Fruit fly (Drosophila melanogaster) whole organism, embryonic: Measurements from ENCODE around the gene CG34409.

Source experiments
- Aef1 ChIP-seq: fragments of 200-800 bp; sonication (Bioruptor generic); IDR thresholded peaks from 3 replicates; pipeline ENCODE4 v1.3.6; 2022; ENCODE audit warnings: missing biosample characterization, missing genetic modification characterization
- Bteb2 ChIP-seq: fragments of 200-800 bp; sonication (Bioruptor generic); optimal IDR thresholded peaks from 2 replicates; lab custom pipeline; 2016; ENCODE audit warnings: missing biosample characterization, missing genetic modification characterization
- CG1024 ChIP-seq: fragments of 200-800 bp; sonication (Bioruptor generic); IDR thresholded peaks from 2 replicates; pipeline ENCODE4 v1.3.6; 2022; ENCODE audit warnings: missing biosample characterization, missing genetic modification characterization
- CG10274 ChIP-seq: fragments of 200-800 bp; sonication (Bioruptor generic); optimal IDR thresholded peaks from 3 replicates; lab custom pipeline; 2017; ENCODE audit warnings: missing biosample characterization, mild to moderate bottlenecking, missing genetic modification characterization
- CG10565 ChIP-seq: fragments of 200-800 bp; sonication (Bioruptor generic); optimal IDR thresholded peaks from 3 replicates; lab custom pipeline; 2016; ENCODE audit warnings: missing biosample characterization, mild to moderate bottlenecking, missing genetic modification characterization
- CG11398 ChIP-seq: fragments of 200-800 bp; sonication (Bioruptor generic); optimal IDR thresholded peaks from 2 replicates; lab custom pipeline; 2016; ENCODE audit warnings: missing biosample characterization, missing genetic modification characterization
- CG12071 ChIP-seq: fragments of 200-800 bp; sonication (Bioruptor generic); optimal IDR thresholded peaks from 3 replicates; lab custom pipeline; 2018; ENCODE audit warnings: missing biosample characterization, mild to moderate bottlenecking, missing genetic modification characterization
- CG13123 ChIP-seq: fragments of 200-800 bp; sonication (Bioruptor generic); optimal IDR thresholded peaks from 2 replicates; lab custom pipeline; 2016; ENCODE audit warnings: missing biosample characterization, missing genetic modification characterization
- CG13624 ChIP-seq: fragments of 200-800 bp; sonication (Bioruptor generic); optimal IDR thresholded peaks from 2 replicates; lab custom pipeline; 2016; ENCODE audit warnings: missing biosample characterization, missing genetic modification characterization
- CG14441 ChIP-seq: fragments of 200-800 bp; sonication (Bioruptor generic); IDR thresholded peaks from 2 replicates; pipeline ENCODE4 v1.3.6; 2022; ENCODE audit warnings: missing biosample characterization, missing genetic modification characterization
- CG15514 ChIP-seq: fragments of 200-800 bp; sonication (Bioruptor generic); optimal IDR thresholded peaks from 3 replicates; lab custom pipeline; 2017; ENCODE audit warnings: missing biosample characterization, missing genetic modification characterization, mild to moderate bottlenecking, moderate library complexity, missing genetic modification reagents
- CG17385 ChIP-seq: fragments of 200-800 bp; sonication (Bioruptor generic); optimal IDR thresholded peaks from 3 replicates; lab custom pipeline; 2018; ENCODE audit warnings: missing biosample characterization, mild to moderate bottlenecking, missing genetic modification characterization
- CG2202 ChIP-seq: fragments of 200-800 bp; sonication (Bioruptor generic); optimal IDR thresholded peaks from 2 replicates; lab custom pipeline; 2018; ENCODE audit warnings: missing biosample characterization, mild to moderate bottlenecking, missing genetic modification characterization
- CG3163 ChIP-seq: fragments of 200-800 bp; sonication (Bioruptor generic); optimal IDR thresholded peaks from 3 replicates; lab custom pipeline; 2016; ENCODE audit warnings: missing biosample characterization, missing genetic modification characterization
- CG32532 ChIP-seq: fragments of 200-800 bp; sonication (Bioruptor generic); IDR thresholded peaks from 2 replicates; pipeline ENCODE4 v1.3.6; 2022; ENCODE audit warnings: missing biosample characterization, missing genetic modification characterization
- CG33557 ChIP-seq: fragments of 200-800 bp; sonication (Bioruptor generic); optimal IDR thresholded peaks from 2 replicates; lab custom pipeline; 2019; ENCODE audit warnings: missing biosample characterization, mild to moderate bottlenecking, missing genetic modification characterization, moderate library complexity
- CG3726 ChIP-seq: fragments of 200-800 bp; sonication (Bioruptor generic); IDR thresholded peaks from 3 replicates; pipeline ENCODE4, ENCODE4 v1.3.6; 2022; ENCODE audit warnings: missing biosample characterization, missing genetic modification characterization
- CG4328 ChIP-seq: fragments of 200-800 bp; sonication (Bioruptor generic); optimal IDR thresholded peaks from 3 replicates; lab custom pipeline; 2017; ENCODE audit warnings: missing biosample characterization, missing genetic modification reagents, missing genetic modification characterization
- CG6254 ChIP-seq: fragments of 200-800 bp; sonication (Bioruptor generic); optimal IDR thresholded peaks from 3 replicates; lab custom pipeline; 2017; ENCODE audit warnings: mild to moderate bottlenecking, missing biosample characterization, missing genetic modification reagents, missing genetic modification characterization
- CG7556 ChIP-seq: fragments of 200-800 bp; sonication (Bioruptor generic); optimal IDR thresholded peaks from 2 replicates; lab custom pipeline; 2017; ENCODE audit warnings: missing biosample characterization, mild to moderate bottlenecking, missing genetic modification characterization
- CG8281 ChIP-seq: fragments of 200-800 bp; sonication (Bioruptor generic); optimal IDR thresholded peaks from 2 replicates; lab custom pipeline; 2018; ENCODE audit warnings: missing biosample characterization, mild to moderate bottlenecking, missing genetic modification characterization, moderate library complexity
- CG8478 ChIP-seq: fragments of >200 bp; optimal IDR thresholded peaks from 2 replicates; lab custom pipeline; 2018
- CG8924 ChIP-seq: fragments of 200-800 bp; optimal IDR thresholded peaks from 3 replicates; lab custom pipeline; 2019; ENCODE audit warnings: missing biosample characterization, mild to moderate bottlenecking, missing genetic modification characterization, moderate library complexity
- CG9609 ChIP-seq: fragments of 200-800 bp; sonication (Bioruptor generic); optimal IDR thresholded peaks from 3 replicates; lab custom pipeline; 2016; ENCODE audit warnings: missing biosample characterization, missing genetic modification characterization
- CG9727 ChIP-seq: fragments of 200-800 bp; sonication (Bioruptor generic); optimal IDR thresholded peaks from 3 replicates; lab custom pipeline; 2017; ENCODE audit warnings: missing biosample characterization, mild to moderate bottlenecking, missing genetic modification characterization
- Dad ChIP-seq: fragments of 200-800 bp; sonication (Bioruptor generic); optimal IDR thresholded peaks from 3 replicates; lab custom pipeline; 2016; ENCODE audit warnings: missing biosample characterization, missing genetic modification characterization
- Gug ChIP-seq: fragments of 200-800 bp; sonication (Bioruptor generic); IDR thresholded peaks from 4 replicates; pipeline ENCODE4 v1.3.6; 2022; ENCODE audit warnings: missing biosample characterization, missing genetic modification characterization
- Hr3 ChIP-seq: fragments of 200-800 bp; sonication (Bioruptor generic); optimal IDR thresholded peaks from 3 replicates; lab custom pipeline; 2016; ENCODE audit warnings: missing biosample characterization, missing genetic modification characterization
- Lhr ChIP-seq: fragments of 200-800 bp; sonication (Bioruptor generic); optimal IDR thresholded peaks from 3 replicates; lab custom pipeline; 2017; ENCODE audit warnings: mild to moderate bottlenecking, missing biosample characterization, missing genetic modification reagents, missing genetic modification characterization
- Mes4 ChIP-seq: fragments of 200-800 bp; sonication (Bioruptor generic); optimal IDR thresholded peaks from 2 replicates; lab custom pipeline; 2016; ENCODE audit warnings: missing biosample characterization, missing genetic modification characterization
- NC2β ChIP-seq: fragments of 200-800 bp; sonication (Bioruptor generic); optimal IDR thresholded peaks from 2 replicates; lab custom pipeline; 2016; ENCODE audit warnings: missing biosample characterization, missing genetic modification characterization
- Side ChIP-seq: fragments of 200-800 bp; sonication (Bioruptor generic); optimal IDR thresholded peaks from 2 replicates; lab custom pipeline; 2016; ENCODE audit warnings: missing biosample characterization, missing genetic modification characterization
- Stat92E ChIP-seq, 3 experiments: fragments of >200 bp in 2 of 3; fragments of 200-800 bp in 1 of 3; sonication (Bioruptor generic) in 1 of 3; optimal IDR thresholded peaks; 2 replicates each; lab custom pipeline; 2017 to 2019; ENCODE audit warnings: missing biosample characterization in 3 of 3, missing genetic modification characterization in 3 of 3, mild to moderate bottlenecking in 1 of 3, moderate library complexity in 1 of 3
- YL-1 ChIP-seq: fragments of 200-800 bp; sonication (Bioruptor generic); optimal IDR thresholded peaks from 3 replicates; lab custom pipeline; 2017; ENCODE audit warnings: missing biosample characterization, mild to moderate bottlenecking, missing genetic modification characterization
- ab ChIP-seq: fragments of 200-800 bp; sonication (Bioruptor generic); optimal IDR thresholded peaks from 2 replicates; lab custom pipeline; 2016; ENCODE audit warnings: missing biosample characterization, missing genetic modification characterization
- chif ChIP-seq, 2 experiments: fragments of 200-800 bp; sonication (Bioruptor generic); optimal IDR thresholded peaks; 3 replicates each; lab custom pipeline; 2016; ENCODE audit warnings: missing biosample characterization in 2 of 2, missing genetic modification characterization in 2 of 2
- chinmo ChIP-seq: fragments of 200-800 bp; sonication (Bioruptor generic); IDR thresholded peaks from 4 replicates; pipeline ENCODE4 v1.3.6; 2022; ENCODE audit warnings: missing biosample characterization, missing genetic modification characterization; ENCODE audit not compliant: partially characterized antibody
- dpn ChIP-seq, 2 experiments: fragments of 200-800 bp; sonication (Bioruptor generic); optimal IDR thresholded peaks; 3 replicates each; lab custom pipeline; 2016; ENCODE audit warnings: missing biosample characterization in 2 of 2, missing genetic modification characterization in 2 of 2
- dysf ChIP-seq: fragments of 200-800 bp; sonication (Bioruptor generic); IDR thresholded peaks from 3 replicates; pipeline ENCODE4 v1.3.6; 2022; ENCODE audit warnings: missing biosample characterization, missing genetic modification characterization
- fd64A ChIP-seq: fragments of 200-800 bp; sonication (Bioruptor generic); optimal IDR thresholded peaks from 3 replicates; lab custom pipeline; 2018; ENCODE audit warnings: missing biosample characterization, mild to moderate bottlenecking, missing genetic modification characterization
- hkb ChIP-seq, 2 experiments: fragments of 200-800 bp in 1 of 2; fragments of >200 bp in 1 of 2; sonication (Bioruptor generic) in 1 of 2; IDR thresholded peaks in 1 of 2; optimal IDR thresholded peaks in 1 of 2; 2 replicates each; pipeline versions ENCODE4 v1.3.6 to Lab custom; 2017 to 2022; ENCODE audit warnings: missing biosample characterization in 1 of 2, missing genetic modification characterization in 1 of 2
- kah ChIP-seq: fragments of 200-800 bp; sonication (Bioruptor generic); optimal IDR thresholded peaks from 2 replicates; lab custom pipeline; 2018; ENCODE audit warnings: missing biosample characterization, mild to moderate bottlenecking, missing genetic modification characterization
- klu ChIP-seq: fragments of 200-800 bp; sonication (Bioruptor generic); IDR thresholded peaks from 2 replicates; pipeline ENCODE4 v1.3.6; 2022; ENCODE audit warnings: missing biosample characterization, missing genetic modification characterization
- nau ChIP-seq: fragments of 200-800 bp; sonication (Bioruptor generic); optimal IDR thresholded peaks from 3 replicates; lab custom pipeline; 2017; ENCODE audit warnings: missing biosample characterization, mild to moderate bottlenecking, missing genetic modification characterization, missing genetic modification reagents
- prd ChIP-seq, 3 experiments: fragments of >200 bp in 2 of 3; fragments of 200-800 bp in 1 of 3; sonication (Bioruptor generic) in 1 of 3; optimal IDR thresholded peaks in 2 of 3; IDR thresholded peaks in 1 of 3; 2 replicates in 2 of 3; 3 replicates in 1 of 3; pipeline versions ENCODE4 v1.3.6 to Lab custom; 2017 to 2022; ENCODE audit warnings: missing biosample characterization in 1 of 3, missing genetic modification characterization in 1 of 3
- run ChIP-seq: fragments of 200-800 bp; sonication (Bioruptor generic); optimal IDR thresholded peaks from 3 replicates; lab custom pipeline; 2018; ENCODE audit warnings: missing biosample characterization, mild to moderate bottlenecking, missing genetic modification characterization
- sisA ChIP-seq: fragments of 200-800 bp; sonication (Bioruptor generic); IDR thresholded peaks from 2 replicates; pipeline ENCODE4 v1.3.6; 2022; ENCODE audit warnings: missing biosample characterization, missing genetic modification characterization
- slou ChIP-seq: fragments of 200-800 bp; sonication (Bioruptor generic); optimal IDR thresholded peaks from 3 replicates; lab custom pipeline; 2016; ENCODE audit warnings: missing biosample characterization, missing genetic modification characterization
- slp2 ChIP-seq: fragments of 200-800 bp; sonication (Bioruptor generic); optimal IDR thresholded peaks from 2 replicates; lab custom pipeline; 2016; ENCODE audit warnings: missing biosample characterization, missing genetic modification characterization

CG34409 gene

dm6 chr3R:9705008-9705628, 41.0 kb downstream of the CG34409 start, which contains the start of gene Unc-115a (continued):
- TF ChIP-seq Bteb2 (GFP tag; lab: Kevin White, UChicago), result peak; percentile 48
- TF ChIP-seq CG2202 (tag; lab: Kevin White, UChicago), result peak; percentile 3
- peak; percentile 33 for TF ChIP-seq CG7556
- peak; percentile 78 for TF ChIP-seq CG13624 (GFP tag; lab: Kevin White, UChicago)
- peak; percentile 66 for TF ChIP-seq CG8924 (tag; lab: Kevin White, UChicago)
- peak; percentile 58 for TF ChIP-seq CG3163 (GFP tag; lab: Kevin White, UChicago)
- peak; percentile 26 for TF ChIP-seq CG33557 (GFP tag; lab: Kevin White, UChicago)
- no peak for TF ChIP-seq chinmo (GFP tag; lab: Robert Waterston, UW)
- TF ChIP-seq chif (GFP tag; optimal IDR thresholded peaks at IDR 0.05; lab: Kevin White, UChicago), result peak in 1 of 2 experiments; percentile 20
- no peak for TF ChIP-seq Aef1 (GFP tag; lab: Robert Waterston, UW)
- TF ChIP-seq CG8281, result no peak
- peak; percentile 36 to 47 for TF ChIP-seq dpn (GFP tag; optimal IDR thresholded peaks at IDR 0.05; lab: Kevin White, UChicago)
- no peak for TF ChIP-seq dysf (GFP tag; lab: Robert Waterston, UW)
- TF ChIP-seq nau (GFP tag; lab: Kevin White, UChicago), result no peak
- TF ChIP-seq Mes4 (GFP tag; lab: Kevin White, UChicago), result peak; percentile 61
- TF ChIP-seq klu (GFP tag; lab: Robert Waterston, UW), result no peak
- peak; percentile 52 for TF ChIP-seq CG9727 (GFP tag; lab: Kevin White, UChicago)
- TF ChIP-seq CG4328 (GFP tag; lab: Kevin White, UChicago), result no peak
- no peak for TF ChIP-seq CG32532 (GFP tag; lab: Robert Waterston, UW)
- TF ChIP-seq CG17385 (GFP tag; lab: Kevin White, UChicago), result no peak
- TF ChIP-seq Lhr, result peak; percentile 92
- peak in 1 of 3 experiments; percentile 53 for TF ChIP-seq Stat92E (GFP tag; optimal IDR thresholded peaks at IDR 0.05; lab: Kevin White, UChicago)
- peak; percentile 31 for TF ChIP-seq NC2β (GFP tag; lab: Kevin White, UChicago)
- TF ChIP-seq ab (GFP tag; lab: Kevin White, UChicago), result no peak
- no peak for TF ChIP-seq CG13123 (GFP tag; lab: Kevin White, UChicago)
- TF ChIP-seq Hr3 (GFP tag; lab: Kevin White, UChicago), result peak; percentile 24
- TF ChIP-seq CG9609, result peak; percentile 9
- TF ChIP-seq CG6254, result no peak
- no peak for TF ChIP-seq CG8478
- TF ChIP-seq Side, result peak; percentile 44
- no peak for TF ChIP-seq CG3726 (GFP tag; lab: Robert Waterston, UW)
- no peak for TF ChIP-seq hkb (optimal IDR thresholded peaks at IDR 0.05; lab: Kevin White, UChicago)
- TF ChIP-seq hkb (GFP tag; IDR thresholded peaks at IDR 0.05; lab: Robert Waterston, UW), result no peak
- TF ChIP-seq Gug, result peak; percentile 45; the same call in 2 of the 4 replicates
- peak; percentile 55 for TF ChIP-seq CG11398 (GFP tag; lab: Kevin White, UChicago)
- no peak for TF ChIP-seq run (tag; lab: Kevin White, UChicago)
- TF ChIP-seq slp2 (GFP tag; lab: Kevin White, UChicago), result no peak
- no peak for TF ChIP-seq fd64A (GFP tag; lab: Kevin White, UChicago)
- no peak for TF ChIP-seq CG14441
- TF ChIP-seq CG12071 (GFP tag; lab: Kevin White, UChicago), result no peak
- no peak for TF ChIP-seq CG10565 (GFP tag; lab: Kevin White, UChicago)
- peak; percentile 75 for TF ChIP-seq YL-1 (GFP tag; lab: Kevin White, UChicago)
- no peak for TF ChIP-seq CG10274
- TF ChIP-seq Dad, result no peak
- TF ChIP-seq sisA (GFP tag; lab: Robert Waterston, UW), result no peak
- peak; percentile 85 for TF ChIP-seq CG15514 (GFP tag; lab: Kevin White, UChicago)
- TF ChIP-seq CG1024 (GFP tag; lab: Robert Waterston, UW), result no peak
- TF ChIP-seq slou (GFP tag; lab: Kevin White, UChicago), result peak; percentile 3
- peak; percentile 32 for TF ChIP-seq kah (GFP tag; lab: Kevin White, UChicago)
- TF ChIP-seq prd (optimal IDR thresholded peaks at IDR 0.05; lab: Kevin White, UChicago), result no peak
- no peak for TF ChIP-seq prd (GFP tag; IDR thresholded peaks at IDR 0.05; lab: Robert Waterston, UW)
